Fruit fly (Drosophila melanogaster) whole organism, embryonic: ENCODE data around the gene beat-IIa.

Experiments used
- Asciz ChIP-seq: fragments of 200-800 bp; sonication (Bioruptor generic); optimal IDR thresholded peaks from 2 replicates; lab custom pipeline; 2017; ENCODE audit warnings: missing biosample characterization, mild to moderate bottlenecking, missing genetic modification characterization, missing genetic modification reagents
- Atf6 ChIP-seq: fragments of 200-800 bp; sonication (Bioruptor generic); IDR thresholded peaks from 2 replicates; pipeline ENCODE4 v1.3.6; 2022; ENCODE audit warnings: missing biosample characterization, missing genetic modification characterization
- CG10654 ChIP-seq: fragments of 200-800 bp; sonication (Bioruptor generic); optimal IDR thresholded peaks from 2 replicates; lab custom pipeline; 2016; ENCODE audit warnings: missing biosample characterization, missing genetic modification characterization
- CG11456 ChIP-seq: fragments of 200-800 bp; sonication (Bioruptor generic); IDR thresholded peaks from 3 replicates; pipeline ENCODE4 v1.3.6; 2022; ENCODE audit warnings: missing biosample characterization, missing genetic modification characterization
- CG11504 ChIP-seq: fragments of 200-800 bp; sonication (Bioruptor generic); optimal IDR thresholded peaks from 3 replicates; lab custom pipeline; 2019; ENCODE audit warnings: missing biosample characterization, mild to moderate bottlenecking, missing genetic modification characterization, moderate library complexity
- CG12219 ChIP-seq: fragments of 200-800 bp; sonication (Bioruptor generic); optimal IDR thresholded peaks from 3 replicates; lab custom pipeline; 2018; ENCODE audit warnings: missing biosample characterization, mild to moderate bottlenecking, missing genetic modification characterization
- CG14014 ChIP-seq: fragments of 200-800 bp; sonication (Bioruptor generic); IDR thresholded peaks from 2 replicates; pipeline ENCODE4 v1.3.6; 2022; ENCODE audit warnings: missing biosample characterization, missing genetic modification characterization
- CG15479 ChIP-seq: fragments of 200-800 bp; sonication (Bioruptor generic); optimal IDR thresholded peaks from 3 replicates; lab custom pipeline; 2019; ENCODE audit warnings: missing biosample characterization, mild to moderate bottlenecking, missing genetic modification characterization, moderate library complexity
- CG1647 ChIP-seq: fragments of 200-800 bp; sonication (Bioruptor generic); optimal IDR thresholded peaks from 3 replicates; lab custom pipeline; 2016; ENCODE audit warnings: missing biosample characterization, missing genetic modification characterization
- CG17328 ChIP-seq: fragments of 200-800 bp; sonication (Bioruptor generic); IDR thresholded peaks from 2 replicates; pipeline ENCODE4 v1.3.6; 2022; ENCODE audit warnings: missing biosample characterization, missing genetic modification characterization
- CG17359 ChIP-seq: fragments of 200-800 bp; sonication (Bioruptor generic); optimal IDR thresholded peaks from 3 replicates; lab custom pipeline; 2018; ENCODE audit warnings: missing biosample characterization, mild to moderate bottlenecking, missing genetic modification characterization, moderate library complexity
- CG18599 ChIP-seq: fragments of 200-800 bp; sonication (Bioruptor generic); optimal IDR thresholded peaks from 3 replicates; lab custom pipeline; 2017; ENCODE audit warnings: missing biosample characterization, missing genetic modification characterization, mild to moderate bottlenecking, moderate library complexity, missing genetic modification reagents
- CG2199 ChIP-seq: fragments of 200-800 bp; sonication (Bioruptor generic); IDR thresholded peaks from 3 replicates; pipeline ENCODE4 v1.3.6; 2022; ENCODE audit warnings: missing biosample characterization, missing genetic modification characterization
- CG31365 ChIP-seq: fragments of 200-800 bp; sonication (Bioruptor generic); optimal IDR thresholded peaks from 2 replicates; lab custom pipeline; 2018; ENCODE audit warnings: missing biosample characterization, mild to moderate bottlenecking, missing genetic modification characterization
- CG4328 ChIP-seq: fragments of 200-800 bp; sonication (Bioruptor generic); optimal IDR thresholded peaks from 3 replicates; lab custom pipeline; 2017; ENCODE audit warnings: missing biosample characterization, missing genetic modification reagents, missing genetic modification characterization
- CG6254 ChIP-seq: fragments of 200-800 bp; sonication (Bioruptor generic); optimal IDR thresholded peaks from 3 replicates; lab custom pipeline; 2017; ENCODE audit warnings: mild to moderate bottlenecking, missing biosample characterization, missing genetic modification reagents, missing genetic modification characterization
- CG6854 ChIP-seq: fragments of 200-800 bp; sonication (Bioruptor generic); optimal IDR thresholded peaks from 3 replicates; lab custom pipeline; 2017; ENCODE audit warnings: missing biosample characterization, mild to moderate bottlenecking, missing genetic modification characterization
- CG8290 ChIP-seq, 3 experiments: fragments of 200-800 bp; sonication (Bioruptor generic); optimal IDR thresholded peaks; 2 replicates each; lab custom pipeline; 2016 to 2019; ENCODE audit warnings: missing biosample characterization in 3 of 3, missing genetic modification characterization in 3 of 3, mild to moderate bottlenecking in 2 of 3, moderate library complexity in 1 of 3
- CG8388 ChIP-seq: fragments of 200-800 bp; sonication (Bioruptor generic); optimal IDR thresholded peaks from 2 replicates; lab custom pipeline; 2019; ENCODE audit warnings: missing biosample characterization, mild to moderate bottlenecking, missing genetic modification characterization, moderate library complexity
- CG9215 ChIP-seq: fragments of 200-800 bp; sonication (Bioruptor generic); IDR thresholded peaks from 2 replicates; pipeline ENCODE4 v1.3.6; 2022; ENCODE audit warnings: missing biosample characterization, missing genetic modification characterization
- CG9932 ChIP-seq: fragments of 200-800 bp; sonication (Bioruptor generic); IDR thresholded peaks from 2 replicates; pipeline ENCODE4 v1.3.6; 2022; ENCODE audit warnings: missing biosample characterization, missing genetic modification characterization
- CTCF ChIP-seq: fragments of 200-800 bp; sonication (Bioruptor generic); optimal IDR thresholded peaks from 2 replicates; lab custom pipeline; 2017; ENCODE audit warnings: missing biosample characterization, mild to moderate bottlenecking, missing genetic modification characterization, moderate library complexity
- E2f1 ChIP-seq: fragments of 200-800 bp; sonication (Bioruptor generic); IDR thresholded peaks from 2 replicates; pipeline ENCODE4 v1.3.6; 2022; ENCODE audit warnings: missing biosample characterization, missing genetic modification characterization
- Gsc ChIP-seq: fragments of 200-800 bp; sonication (Bioruptor generic); IDR thresholded peaks from 2 replicates; pipeline ENCODE4 v1.3.6; 2022; ENCODE audit warnings: missing biosample characterization, missing genetic modification characterization
- H2.0 ChIP-seq: fragments of 200-800 bp; sonication (Bioruptor generic); IDR thresholded peaks from 2 replicates; pipeline ENCODE4 v1.3.6; 2022; ENCODE audit warnings: missing biosample characterization, missing genetic modification characterization
- Jarid2 ChIP-seq: fragments of 200-800 bp; sonication (Bioruptor generic); optimal IDR thresholded peaks from 3 replicates; lab custom pipeline; 2017; ENCODE audit warnings: mild to moderate bottlenecking, missing biosample characterization, missing genetic modification reagents, missing genetic modification characterization
- Lpt ChIP-seq: fragments of >200 bp; optimal IDR thresholded peaks from 2 replicates; lab custom pipeline; 2018; ENCODE audit warnings: missing biosample characterization, missing genetic modification characterization
- Mes4 ChIP-seq: fragments of 200-800 bp; sonication (Bioruptor generic); optimal IDR thresholded peaks from 2 replicates; lab custom pipeline; 2016; ENCODE audit warnings: missing biosample characterization, missing genetic modification characterization
- Sry-δ ChIP-seq: fragments of 200-800 bp; sonication (Bioruptor generic); optimal IDR thresholded peaks from 2 replicates; lab custom pipeline; 2016; ENCODE audit warnings: missing biosample characterization, missing genetic modification characterization
- bab2 ChIP-seq: fragments of 200-800 bp; sonication (Bioruptor generic); optimal IDR thresholded peaks from 2 replicates; lab custom pipeline; 2016; ENCODE audit warnings: missing biosample characterization, missing genetic modification characterization
- cato ChIP-seq: fragments of 200-800 bp; sonication (Bioruptor generic); optimal IDR thresholded peaks from 2 replicates; lab custom pipeline; 2016; ENCODE audit warnings: missing biosample characterization, missing genetic modification characterization, borderline replicate concordance
- exex ChIP-seq: fragments of 200-800 bp; sonication (Bioruptor generic); optimal IDR thresholded peaks from 4 replicates; lab custom pipeline; 2018; ENCODE audit warnings: missing biosample characterization, mild to moderate bottlenecking, missing genetic modification characterization, moderate library complexity
- fd102C ChIP-seq: fragments of 200-800 bp; sonication (Bioruptor generic); optimal IDR thresholded peaks from 2 replicates; lab custom pipeline; 2018; ENCODE audit warnings: missing biosample characterization, mild to moderate bottlenecking, missing genetic modification characterization, moderate library complexity
- gcm ChIP-seq: fragments of 200-800 bp; sonication (Bioruptor generic); optimal IDR thresholded peaks from 2 replicates; lab custom pipeline; 2019; ENCODE audit warnings: missing biosample characterization, mild to moderate bottlenecking, missing genetic modification characterization, moderate library complexity
- onecut ChIP-seq: fragments of 200-800 bp; sonication (Bioruptor generic); IDR thresholded peaks from 2 replicates; pipeline ENCODE4 v1.3.6; 2022; ENCODE audit warnings: missing biosample characterization, missing genetic modification characterization
- pita ChIP-seq: fragments of 200-800 bp; sonication (Bioruptor generic); optimal IDR thresholded peaks from 2 replicates; lab custom pipeline; 2017; ENCODE audit warnings: missing biosample characterization, mild to moderate bottlenecking, missing genetic modification characterization
- ranshi ChIP-seq: fragments of 200-800 bp; sonication (Bioruptor generic); IDR thresholded peaks from 2 replicates; pipeline ENCODE4 v1.3.6; 2022; ENCODE audit warnings: missing biosample characterization, missing genetic modification characterization
- salm ChIP-seq: fragments of 200-800 bp; sonication (Bioruptor generic); optimal IDR thresholded peaks from 2 replicates; lab custom pipeline; 2018; ENCODE audit warnings: missing biosample characterization, mild to moderate bottlenecking, missing genetic modification characterization
- sc ChIP-seq, 3 experiments: fragments of >200 bp in 2 of 3; fragments of 200-800 bp in 1 of 3; sonication (Bioruptor generic) in 1 of 3; optimal IDR thresholded peaks; 2 replicates in 2 of 3; 3 replicates in 1 of 3; lab custom pipeline; 2017; ENCODE audit warnings: mild to moderate bottlenecking in 1 of 3, missing biosample characterization in 1 of 3, missing genetic modification characterization in 1 of 3, missing genetic modification reagents in 1 of 3
- seq ChIP-seq: fragments of 200-800 bp; sonication (Bioruptor generic); IDR thresholded peaks from 2 replicates; pipeline ENCODE4 v1.3.6; 2022; ENCODE audit warnings: missing biosample characterization, missing genetic modification characterization
- slbo ChIP-seq: fragments of 200-800 bp; sonication (Bioruptor generic); IDR thresholded peaks from 2 replicates; pipeline ENCODE4 v1.3.6; 2022; ENCODE audit warnings: missing biosample characterization, missing genetic modification characterization
- sr ChIP-seq: fragments of 200-800 bp; sonication (Bioruptor generic); IDR thresholded peaks from 3 replicates; pipeline ENCODE4 v1.3.6; 2022; ENCODE audit warnings: missing biosample characterization, missing genetic modification characterization
- tio ChIP-seq: fragments of 200-800 bp; sonication (Bioruptor generic); optimal IDR thresholded peaks from 2 replicates; lab custom pipeline; 2017; ENCODE audit warnings: missing biosample characterization, missing genetic modification characterization, inconsistent platforms
- tup ChIP-seq: fragments of 200-800 bp; sonication (Bioruptor generic); optimal IDR thresholded peaks from 2 replicates; lab custom pipeline; 2016; ENCODE audit warnings: missing biosample characterization, mild to moderate bottlenecking, missing genetic modification characterization, moderate library complexity
- vnd ChIP-seq: fragments of 200-800 bp; sonication (Bioruptor generic); IDR thresholded peaks from 3 replicates; pipeline ENCODE4 v1.3.6; 2022; ENCODE audit warnings: missing biosample characterization, missing genetic modification characterization; ENCODE audit not compliant: partially characterized antibody
- vvl ChIP-seq: fragments of 200-800 bp; sonication (Bioruptor generic); IDR thresholded peaks from 2 replicates; pipeline ENCODE4 v1.3.6; 2022; ENCODE audit warnings: missing biosample characterization, missing genetic modification characterization
- z ChIP-seq: fragments of 200-800 bp; sonication (Bioruptor generic); IDR thresholded peaks from 3 replicates; pipeline ENCODE4 v1.3.6; 2022; ENCODE audit warnings: missing biosample characterization, missing genetic modification characterization
- zf30C ChIP-seq: fragments of 200-800 bp; sonication (Bioruptor generic); optimal IDR thresholded peaks from 3 replicates; lab custom pipeline; 2018; ENCODE audit warnings: missing biosample characterization, mild to moderate bottlenecking, missing genetic modification characterization
- zfh2 ChIP-seq: fragments of 200-800 bp; sonication (Bioruptor generic); optimal IDR thresholded peaks from 2 replicates; lab custom pipeline; 2016; ENCODE audit warnings: missing biosample characterization, missing genetic modification characterization

The beat-IIa gene

dm6 chr3R:17385329-17386019, 19.6 kb upstream of the beat-IIa start (continued):
- TF ChIP-seq E2f1 (GFP tag; lab: Robert Waterston, UW), result 0 out of 2 replicates have a peak, but pooled peaks have one; percentile 18
- TF ChIP-seq sr, result peak; percentile 50; the same call in 1 of the 3 replicates
- TF ChIP-seq CG17359 (tag; lab: Kevin White, UChicago), result peak; percentile 53
- TF ChIP-seq ranshi, result peak; percentile 14; the same call in 1 of the 2 replicates
- no peak for TF ChIP-seq gcm (GFP tag; lab: Kevin White, UChicago)
- no peak for TF ChIP-seq zf30C (GFP tag; lab: Kevin White, UChicago)
- peak; percentile 58 for TF ChIP-seq slbo (GFP tag; lab: Robert Waterston, UW)
- peak; percentile 24 for TF ChIP-seq fd102C (GFP tag; lab: Kevin White, UChicago)
- TF ChIP-seq CG12219 (GFP tag; lab: Kevin White, UChicago), result peak; percentile 19
- no peak for TF ChIP-seq salm (tag; lab: Kevin White, UChicago)
- TF ChIP-seq CG8290 (GFP tag; optimal IDR thresholded peaks at IDR 0.05; lab: Kevin White, UChicago), result peak; percentile 61
- TF ChIP-seq CG8290 (tag; optimal IDR thresholded peaks at IDR 0.05; lab: Kevin White, UChicago), result peak in 1 of 2 experiments; percentile 85
- peak; percentile 28 for TF ChIP-seq Jarid2
- TF ChIP-seq pita (GFP tag; lab: Kevin White, UChicago), result no peak
- no peak for TF ChIP-seq z (GFP tag; lab: Robert Waterston, UW)
- TF ChIP-seq sc (optimal IDR thresholded peaks at IDR 0.05; lab: Kevin White, UChicago), result no peak
- no peak for TF ChIP-seq sc (GFP tag; optimal IDR thresholded peaks at IDR 0.05; lab: Kevin White, UChicago)
- no peak for TF ChIP-seq CG4328 (GFP tag; lab: Kevin White, UChicago)
- TF ChIP-seq tup (GFP tag; lab: Kevin White, UChicago), result peak; percentile 63
- TF ChIP-seq CG11504 (tag; lab: Kevin White, UChicago), result peak; percentile 71
- TF ChIP-seq Gsc, result no peak
- TF ChIP-seq Lpt (GFP tag; lab: Kevin White, UChicago), result no peak
- TF ChIP-seq onecut (GFP tag; lab: Robert Waterston, UW), result no peak
- no peak for TF ChIP-seq CG8388 (GFP tag; lab: Kevin White, UChicago)
- TF ChIP-seq CG31365 (tag; lab: Kevin White, UChicago), result peak; percentile 63
- no peak for TF ChIP-seq CTCF (GFP tag; lab: Kevin White, UChicago)
- 0 out of 3 replicates have a peak, but pooled peaks have one; percentile 27 for TF ChIP-seq CG2199 (GFP tag; lab: Robert Waterston, UW)
- peak; percentile 68 for TF ChIP-seq seq
- peak; percentile 13 for TF ChIP-seq cato
- TF ChIP-seq CG9215 (GFP tag; lab: Robert Waterston, UW), result 0 out of 2 replicates have a peak, but pooled peaks have one; percentile 30
- TF ChIP-seq CG18599 (GFP tag; lab: Kevin White, UChicago), result peak; percentile 67
- peak; percentile 73 for TF ChIP-seq CG9932 (GFP tag; lab: Robert Waterston, UW)
- peak; percentile 66 for TF ChIP-seq Sry-δ (GFP tag; lab: Kevin White, UChicago)
- no peak for TF ChIP-seq vnd
- peak; percentile 77; the same call in 2 of the 3 replicates for TF ChIP-seq CG11456
- peak; percentile 64 for TF ChIP-seq CG1647
- no peak for TF ChIP-seq CG15479 (GFP tag; lab: Kevin White, UChicago)
- peak; percentile 51 for TF ChIP-seq tio
- TF ChIP-seq bab2, result peak; percentile 53
- TF ChIP-seq zfh2, result peak; percentile 61
- no peak for TF ChIP-seq H2.0 (GFP tag; lab: Robert Waterston, UW)
- TF ChIP-seq CG14014 (GFP tag; lab: Robert Waterston, UW), result peak; percentile 66
- peak; percentile 60 for TF ChIP-seq CG6854
- peak; percentile 91 for TF ChIP-seq vvl (GFP tag; lab: Robert Waterston, UW)
- TF ChIP-seq exex (tag; lab: Kevin White, UChicago), result no peak
- peak; percentile 7; the same call in 1 of the 2 replicates for TF ChIP-seq CG17328
- peak; percentile 65 for TF ChIP-seq Mes4 (GFP tag; lab: Kevin White, UChicago)
- TF ChIP-seq CG6254 (GFP tag; lab: Kevin White, UChicago), result no peak
- peak; percentile 80 for TF ChIP-seq Atf6 (GFP tag; lab: Robert Waterston, UW)
- peak; percentile 10 for TF ChIP-seq CG10654 (GFP tag; lab: Kevin White, UChicago)
- peak; percentile 3 for TF ChIP-seq Asciz (GFP tag; lab: Kevin White, UChicago)
